Worm (Caenorhabditis elegans) whole organism, L1 larva: Measurements from ENCODE around the gene lmtr-3.
A peak's percentile ranks its signal among the peaks of the same experiment; 100 is the strongest.

ENCODE experiments used
- C04F5.9 ChIP-seq: sonication (generic microtip); optimal IDR thresholded peaks from 2 replicates; lab custom pipeline; 2016; ENCODE audit warnings: missing genetic modification characterization, missing compliant biosample characterization
- C34B4.2 ChIP-seq: sonication (generic microtip); optimal IDR thresholded peaks from 2 replicates; lab custom pipeline; 2017; ENCODE audit warnings: mild to moderate bottlenecking, missing genetic modification characterization, missing compliant biosample characterization
- alr-1 ChIP-seq: fragments of 200-800 bp; sonication (Bioruptor generic); optimal IDR thresholded peaks from 2 replicates; lab custom pipeline; 2018; ENCODE audit warnings: borderline replicate concordance, mild to moderate bottlenecking, missing genetic modification characterization, missing compliant biosample characterization
- ama-1 ChIP-seq: fragments of 150-350 bp; optimal IDR thresholded peaks from 2 replicates; lab custom pipeline; 2014
- blmp-1 ChIP-seq: fragments of 150-350 bp; optimal IDR thresholded peaks from 2 replicates; lab custom pipeline; 2014; ENCODE audit warnings: missing biosample characterization, missing genetic modification characterization
- ceh-63 ChIP-seq: fragments of 200-800 bp; sonication (Bioruptor generic); optimal IDR thresholded peaks from 2 replicates; lab custom pipeline; 2018; ENCODE audit warnings: mild to moderate bottlenecking, missing genetic modification characterization, missing compliant biosample characterization
- ceh-8 ChIP-seq: fragments of 200-800 bp; sonication (Bioruptor generic); optimal IDR thresholded peaks from 2 replicates; lab custom pipeline; 2018; ENCODE audit warnings: mild to moderate bottlenecking, missing genetic modification characterization, moderate library complexity, missing compliant biosample characterization
- ceh-82 ChIP-seq, 3 experiments: fragments of 150-350 bp in 1 of 3; sonication (generic microtip) in 2 of 3; optimal IDR thresholded peaks; 2 replicates each; lab custom pipeline; 2014 to 2017; ENCODE audit warnings: missing biosample characterization in 3 of 3, missing genetic modification characterization in 3 of 3
- ceh-90 ChIP-seq: sonication (generic microtip); optimal IDR thresholded peaks from 2 replicates; lab custom pipeline; 2016; ENCODE audit warnings: missing genetic modification characterization, missing compliant biosample characterization
- ces-1 ChIP-seq: fragments of 150-350 bp; optimal IDR thresholded peaks from 2 replicates; lab custom pipeline; 2014; ENCODE audit warnings: missing biosample characterization, missing genetic modification reagents, missing genetic modification characterization
- dpl-1 ChIP-seq, 3 experiments: fragments of 150-350 bp in 2 of 3; sonication (generic microtip) in 1 of 3; optimal IDR thresholded peaks; 2 replicates each; lab custom pipeline; 2014 to 2017; ENCODE audit warnings: missing biosample characterization in 3 of 3, missing genetic modification characterization in 3 of 3, missing genetic modification reagents in 3 of 3
- dsc-1 ChIP-seq: sonication (generic microtip); optimal IDR thresholded peaks from 2 replicates; lab custom pipeline; 2016; ENCODE audit warnings: mild to moderate bottlenecking, missing genetic modification characterization, missing compliant biosample characterization
- efl-3 ChIP-seq: fragments of 200-800 bp; sonication (Bioruptor generic); optimal IDR thresholded peaks from 2 replicates; lab custom pipeline; 2018; ENCODE audit warnings: mild to moderate bottlenecking, missing genetic modification characterization, missing compliant biosample characterization
- egl-13 ChIP-seq: sonication (generic microtip); optimal IDR thresholded peaks from 2 replicates; lab custom pipeline; 2016; ENCODE audit warnings: missing genotype, missing genetic modification reagents, missing genetic modification characterization, missing compliant biosample characterization
- egl-27 ChIP-seq, 2 experiments: fragments of 150-350 bp in 1 of 2; sonication (generic microtip); optimal IDR thresholded peaks; 3 replicates each; lab custom pipeline; 2017 to 2018; ENCODE audit warnings: missing biosample characterization in 2 of 2, missing genetic modification characterization in 2 of 2, missing genetic modification reagents in 2 of 2
- elt-2 ChIP-seq: sonication (generic microtip); optimal IDR thresholded peaks from 2 replicates; lab custom pipeline; 2016; ENCODE audit warnings: missing genetic modification characterization, mild to moderate bottlenecking, inconsistent platforms, missing compliant biosample characterization, missing genetic modification reagents
- elt-3 ChIP-seq, 6 experiments: fragments of 150-350 bp in 1 of 6; sonication (generic microtip); optimal IDR thresholded peaks; 2 replicates each; lab custom pipeline; 2017 to 2018; ENCODE audit warnings: missing biosample characterization in 6 of 6, missing genetic modification characterization in 6 of 6, inconsistent platforms in 1 of 6
- fkh-4 ChIP-seq: sonication (generic microtip); optimal IDR thresholded peaks from 2 replicates; lab custom pipeline; 2016; ENCODE audit warnings: missing compliant biosample characterization, missing genetic modification characterization, borderline replicate concordance
- fkh-8 ChIP-seq: sonication (generic microtip); optimal IDR thresholded peaks from 2 replicates; lab custom pipeline; 2016; ENCODE audit warnings: mild to moderate bottlenecking, missing genetic modification characterization, missing compliant biosample characterization
- irx-1 ChIP-seq: sonication (generic microtip); optimal IDR thresholded peaks from 2 replicates; lab custom pipeline; 2016; ENCODE audit warnings: missing genetic modification characterization, missing compliant biosample characterization
- isw-1 ChIP-seq: fragments of 200-800 bp; sonication (Bioruptor generic); IDR thresholded peaks from 2 replicates; pipeline ENCODE4 v1.3.6; 2022; ENCODE audit warnings: missing genetic modification characterization, missing compliant biosample characterization
- jun-1 ChIP-seq: fragments of 150-350 bp; optimal IDR thresholded peaks from 2 replicates; lab custom pipeline; 2014; ENCODE audit warnings: missing biosample characterization, missing genetic modification reagents, missing genetic modification characterization
- lin-14 ChIP-seq: fragments of 200-800 bp; sonication (Bioruptor generic); optimal IDR thresholded peaks from 2 replicates; lab custom pipeline; 2018; ENCODE audit warnings: mild to moderate bottlenecking, missing genetic modification characterization, moderate library complexity, missing compliant biosample characterization
- lin-15B ChIP-seq: fragments of 150-350 bp; sonication (generic microtip); optimal IDR thresholded peaks from 3 replicates; lab custom pipeline; 2014; ENCODE audit warnings: missing biosample characterization, missing genetic modification characterization
- lin-35 ChIP-seq, 2 experiments: fragments of 150-350 bp; optimal IDR thresholded peaks; 2 replicates each; lab custom pipeline; 2014; ENCODE audit warnings: missing biosample characterization in 2 of 2, missing genetic modification characterization in 2 of 2, missing genetic modification reagents in 2 of 2
- lir-3 ChIP-seq: sonication (generic microtip); optimal IDR thresholded peaks from 2 replicates; lab custom pipeline; 2016; ENCODE audit warnings: mild to moderate bottlenecking, missing genetic modification characterization, moderate library complexity, missing compliant biosample characterization; ENCODE audit not compliant: poor library complexity
- lsy-2 ChIP-seq, 2 experiments: fragments of 150-350 bp; optimal IDR thresholded peaks; 2 replicates each; lab custom pipeline; 2014; ENCODE audit warnings: missing biosample characterization in 2 of 2, missing genetic modification characterization in 2 of 2
- mab-9 ChIP-seq: fragments of 200-800 bp; sonication (Bioruptor generic); IDR thresholded peaks from 2 replicates; pipeline ENCODE4 v1.3.6; 2022; ENCODE audit warnings: missing genetic modification reagents, missing genetic modification characterization, missing compliant biosample characterization
- mdl-1 ChIP-seq, 2 experiments: fragments of 150-350 bp; optimal IDR thresholded peaks; 2 replicates each; lab custom pipeline; 2014 to 2017; ENCODE audit warnings: missing biosample characterization in 2 of 2, missing genetic modification characterization in 2 of 2, inconsistent platforms in 1 of 2
- mef-2 ChIP-seq: fragments of 150-350 bp; optimal IDR thresholded peaks from 2 replicates; lab custom pipeline; 2014; ENCODE audit warnings: missing biosample characterization, missing genetic modification characterization
- mep-1 ChIP-seq: fragments of 150-350 bp; optimal IDR thresholded peaks from 2 replicates; lab custom pipeline; 2014; ENCODE audit warnings: missing biosample characterization, missing genetic modification characterization
- nhr-19 ChIP-seq: fragments of 200-800 bp; sonication (Bioruptor generic); conservative IDR thresholded peaks from 2 replicates; pipeline ENCODE4 v1.3.6; 2022; ENCODE audit warnings: missing genetic modification characterization, missing compliant biosample characterization
- nhr-20 ChIP-seq: sonication (generic microtip); optimal IDR thresholded peaks from 2 replicates; lab custom pipeline; 2016; ENCODE audit warnings: mild to moderate bottlenecking, missing genetic modification characterization, missing compliant biosample characterization
- nhr-47 ChIP-seq: sonication (generic microtip); optimal IDR thresholded peaks from 2 replicates; lab custom pipeline; 2016; ENCODE audit warnings: mild to moderate bottlenecking, missing genetic modification characterization, moderate library complexity, missing compliant biosample characterization
- nhr-71 ChIP-seq: sonication (generic microtip); optimal IDR thresholded peaks from 2 replicates; lab custom pipeline; 2016; ENCODE audit warnings: mild to moderate bottlenecking, missing genetic modification characterization, moderate library complexity, missing compliant biosample characterization
- nhr-77 ChIP-seq: fragments of 150-350 bp; optimal IDR thresholded peaks from 2 replicates; lab custom pipeline; 2014; ENCODE audit warnings: missing biosample characterization, missing genetic modification characterization
- nhr-90 ChIP-seq: sonication (generic microtip); optimal IDR thresholded peaks from 2 replicates; lab custom pipeline; 2016; ENCODE audit warnings: mild to moderate bottlenecking, missing genetic modification characterization, missing compliant biosample characterization; ENCODE audit not compliant: poor library complexity
- pag-3 ChIP-seq: sonication (generic microtip); optimal IDR thresholded peaks from 2 replicates; lab custom pipeline; 2017; ENCODE audit warnings: missing genetic modification characterization, mild to moderate bottlenecking, missing compliant biosample characterization, antibody characterized with exemption, borderline replicate concordance; ENCODE audit not compliant: insufficient read depth
- pax-3 ChIP-seq: fragments of 200-800 bp; sonication (Bioruptor generic); optimal IDR thresholded peaks from 2 replicates; lab custom pipeline; 2018; ENCODE audit warnings: mild to moderate bottlenecking, missing genetic modification characterization, moderate library complexity, missing compliant biosample characterization
- rnt-1 ChIP-seq: sonication (generic microtip); optimal IDR thresholded peaks from 2 replicates; lab custom pipeline; 2016; ENCODE audit warnings: mild to moderate bottlenecking, missing genetic modification characterization, moderate library complexity, missing compliant biosample characterization
- skn-1 ChIP-seq: fragments of 150-350 bp; optimal IDR thresholded peaks from 2 replicates; lab custom pipeline; 2014; ENCODE audit warnings: missing biosample characterization, missing genetic modification characterization
- snu-23 ChIP-seq: sonication (generic microtip); optimal IDR thresholded peaks from 2 replicates; lab custom pipeline; 2016; ENCODE audit warnings: missing genetic modification characterization, missing compliant biosample characterization
- sox-4 ChIP-seq: sonication (generic microtip); optimal IDR thresholded peaks from 2 replicates; lab custom pipeline; 2016; ENCODE audit warnings: missing genetic modification characterization, missing compliant biosample characterization
- tlp-1 ChIP-seq: fragments of 150-350 bp; optimal IDR thresholded peaks from 2 replicates; lab custom pipeline; 2014; ENCODE audit warnings: missing biosample characterization, missing genetic modification characterization
- unc-130 ChIP-seq: fragments of 150-350 bp; optimal IDR thresholded peaks from 2 replicates; lab custom pipeline; 2017; ENCODE audit warnings: missing biosample characterization, missing genetic modification characterization, inconsistent platforms
- unc-30 ChIP-seq: sonication (generic microtip); optimal IDR thresholded peaks from 2 replicates; lab custom pipeline; 2017; ENCODE audit warnings: missing biosample characterization, missing genetic modification characterization
- unc-86 ChIP-seq: sonication (generic microtip); optimal IDR thresholded peaks from 2 replicates; lab custom pipeline; 2016; ENCODE audit warnings: missing genetic modification characterization, missing compliant biosample characterization
- unc-98 ChIP-seq: fragments of 200-800 bp; sonication (Bioruptor generic); IDR thresholded peaks from 2 replicates; pipeline ENCODE4 v1.3.6; 2022; ENCODE audit warnings: missing genetic modification characterization, missing compliant biosample characterization
- vab-15 ChIP-seq: sonication (generic microtip); optimal IDR thresholded peaks from 2 replicates; lab custom pipeline; 2017; ENCODE audit warnings: missing genotype, mild to moderate bottlenecking, missing genetic modification characterization, missing compliant biosample characterization
- zag-1 ChIP-seq: fragments of 150-350 bp; optimal IDR thresholded peaks from 2 replicates; lab custom pipeline; 2014; ENCODE audit warnings: missing biosample characterization, missing genetic modification characterization
- ztf-11 ChIP-seq, 2 experiments: sonication (generic microtip); optimal IDR thresholded peaks; 2 replicates each; lab custom pipeline; 2016 to 2017; ENCODE audit warnings: missing genetic modification characterization in 2 of 2, missing biosample characterization in 1 of 2, missing compliant biosample characterization in 1 of 2

Gene lmtr-3

ce11 chrV:11123817-11124337 is at the start of gene lmtr-3, which contains the start of gene atp-5:
TSS of gene lmtr-3 (plus strand) at chrV:11124186.
TSS of gene atp-5 (minus strand) at chrV:11123867.
- no peak for TF ChIP-seq mef-2 (tag; lab: Kevin White, UChicago)
- peak; percentile 52 for TF ChIP-seq unc-98 (GFP tag; lab: Robert Waterston, UW)
- TF ChIP-seq rnt-1 (tag; lab: Kevin White, UChicago): peak; percentile 98
- peak in 1 of 2 experiments; percentile 81 for TF ChIP-seq ztf-11 (tag; optimal IDR thresholded peaks at IDR 0.05; lab: Kevin White, UChicago)
- TF ChIP-seq mab-9 (GFP tag; lab: Robert Waterston, UW): peak; percentile 70; the same call in 1 of the 2 replicates
- peak; percentile 85 for TF ChIP-seq fkh-8 (tag; lab: Kevin White, UChicago)
- peak; percentile 58 for TF ChIP-seq egl-13 (tag; lab: Kevin White, UChicago)
- no peak for TF ChIP-seq unc-30 (tag; lab: Kevin White, UChicago)
- peak in 1 of 6 experiments; percentile 68 for TF ChIP-seq elt-3 (tag; optimal IDR thresholded peaks at IDR 0.05; lab: Kevin White, UChicago)
- peak; percentile 86 for TF ChIP-seq ceh-90 (tag; lab: Kevin White, UChicago)
- TF ChIP-seq lin-14 (GFP tag; lab: Kevin White, UChicago): peak; percentile 90
- peak; percentile 72 for TF ChIP-seq dsc-1 (tag; lab: Kevin White, UChicago)
- TF ChIP-seq efl-3 (GFP tag; lab: Kevin White, UChicago): no peak
- no peak for TF ChIP-seq ama-1
- no peak for TF ChIP-seq tlp-1 (tag; lab: Kevin White, UChicago)
- TF ChIP-seq C04F5.9 (tag; lab: Kevin White, UChicago): peak; percentile 32
- peak; percentile 79 for TF ChIP-seq irx-1 (tag; lab: Kevin White, UChicago)
- TF ChIP-seq nhr-20 (tag; lab: Kevin White, UChicago): peak; percentile 78
- TF ChIP-seq blmp-1 (tag; lab: Kevin White, UChicago): peak; percentile 39
- peak; percentile 93 for TF ChIP-seq lir-3 (tag; lab: Kevin White, UChicago)
- peak; percentile 81 for TF ChIP-seq nhr-47 (tag; lab: Kevin White, UChicago)
- TF ChIP-seq fkh-4 (tag; lab: Kevin White, UChicago): peak; percentile 82
- TF ChIP-seq unc-86 (tag; lab: Kevin White, UChicago): peak; percentile 58
- TF ChIP-seq nhr-19: peak; percentile 75
- TF ChIP-seq ceh-82 (tag; optimal IDR thresholded peaks at IDR 0.05; lab: Kevin White, UChicago): peak; percentile 15 to 81 (median 53)
- TF ChIP-seq zag-1 (tag; lab: Kevin White, UChicago): no peak
- TF ChIP-seq unc-130 (tag; lab: Kevin White, UChicago): peak; percentile 62
- peak; percentile 65 for TF ChIP-seq isw-1 (GFP tag; lab: Robert Waterston, UW)
- peak; percentile 54 for TF ChIP-seq jun-1 (tag; lab: Kevin White, UChicago)
- peak; percentile 82 for TF ChIP-seq snu-23 (GFP tag; lab: Kevin White, UChicago)
- peak; percentile 70 to 80 for TF ChIP-seq lin-35 (GFP tag; optimal IDR thresholded peaks at IDR 0.05; lab: Kevin White, UChicago)
- TF ChIP-seq vab-15 (tag; lab: Kevin White, UChicago): no peak
- TF ChIP-seq egl-27 (tag; optimal IDR thresholded peaks at IDR 0.05; lab: Kevin White, UChicago): no peak
- TF ChIP-seq elt-2 (tag; lab: Kevin White, UChicago): peak; percentile 30
- no peak for TF ChIP-seq ces-1 (GFP tag; lab: Kevin White, UChicago)
- TF ChIP-seq pag-3 (tag; lab: Kevin White, UChicago): peak; percentile 1
- TF ChIP-seq nhr-90 (tag; lab: Kevin White, UChicago): peak; percentile 83
- TF ChIP-seq mep-1: peak; percentile 75
- peak; percentile 64 for TF ChIP-seq lin-15B (tag; lab: Kevin White, UChicago)
- TF ChIP-seq dpl-1 (GFP tag; optimal IDR thresholded peaks at IDR 0.05; lab: Kevin White, UChicago): peak; percentile 68 to 81 (median 69)
- peak; percentile 53 for TF ChIP-seq sox-4 (tag; lab: Kevin White, UChicago)
- TF ChIP-seq pax-3: peak; percentile 68
- TF ChIP-seq lsy-2 (tag; optimal IDR thresholded peaks at IDR 0.05; lab: Kevin White, UChicago): peak; percentile 66 to 78
- peak; percentile 70 for TF ChIP-seq skn-1
- TF ChIP-seq alr-1 (tag; lab: Kevin White, UChicago): no peak
- TF ChIP-seq C34B4.2 (tag; lab: Kevin White, UChicago): no peak
- TF ChIP-seq ceh-8 (GFP tag; lab: Kevin White, UChicago): no peak
- peak; percentile 16 for TF ChIP-seq nhr-77 (tag; lab: Kevin White, UChicago)
- peak in 1 of 2 experiments; percentile 55 for TF ChIP-seq mdl-1 (tag; optimal IDR thresholded peaks at IDR 0.05; lab: Kevin White, UChicago)
- TF ChIP-seq ceh-63 (GFP tag; lab: Kevin White, UChicago): no peak
- peak; percentile 89 for TF ChIP-seq nhr-71 (tag; lab: Kevin White, UChicago)
